Fruit fly (Drosophila melanogaster): ENCODE measurements around the gene CG16727.

- TF ChIP-seq GATAd (GFP tag; optimal IDR thresholded peaks at IDR 0.05) = no peak
- no peak for TF ChIP-seq pan (optimal IDR thresholded peaks at IDR 0.05)
- no peak for TF ChIP-seq usp (GFP tag; optimal IDR thresholded peaks at IDR 0.05)
- TF ChIP-seq CG9705 (GFP tag; optimal IDR thresholded peaks at IDR 0.05) = no peak
- TF ChIP-seq br (GFP tag; optimal IDR thresholded peaks at IDR 0.05) = no peak
- no peak for TF ChIP-seq dsf (GFP tag; optimal IDR thresholded peaks at IDR 0.05; ENCODE audit: borderline replicate concordance)
- TF ChIP-seq Myc (optimal IDR thresholded peaks at IDR 0.05) = no peak
- no peak for TF ChIP-seq Hr83 (GFP tag; optimal IDR thresholded peaks at IDR 0.05; ENCODE audit: poor library complexity, severe bottlenecking)
- TF ChIP-seq lola (GFP tag; optimal IDR thresholded peaks at IDR 0.05) = no peak
- TF ChIP-seq Abd-B (GFP tag; optimal IDR thresholded peaks at IDR 0.05) = no peak
- TF ChIP-seq Jra (GFP tag; optimal IDR thresholded peaks at IDR 0.05) = no peak
Measured at dm6 chr3R:19598855-19599254, 14.3 kb upstream of the CG16727 start, which contains the start of gene Cpr92A.
